Fruit fly (Drosophila melanogaster) whole organism, embryonic: ENCODE data around the gene CG3071.

Experiments
- Antp ChIP-seq: fragments of 200-800 bp; sonication (Bioruptor generic); optimal IDR thresholded peaks from 3 replicates; lab custom pipeline; 2016; ENCODE audit warnings: missing biosample characterization, missing genetic modification characterization
- Bgb ChIP-seq: fragments of 200-800 bp; sonication (Bioruptor generic); IDR thresholded peaks from 2 replicates; pipeline ENCODE4 v1.3.6; 2022; ENCODE audit warnings: missing biosample characterization, missing genetic modification characterization; ENCODE audit not compliant: partially characterized antibody
- Blimp-1 ChIP-seq: fragments of 200-800 bp; sonication (Bioruptor generic); optimal IDR thresholded peaks from 3 replicates; lab custom pipeline; 2018; ENCODE audit warnings: missing biosample characterization, missing genetic modification characterization, mild to moderate bottlenecking, moderate library complexity, missing genetic modification reagents
- CG10959 ChIP-seq: fragments of 200-800 bp; sonication (Bioruptor generic); IDR thresholded peaks from 2 replicates; pipeline ENCODE4 v1.3.6; 2022; ENCODE audit warnings: missing biosample characterization, missing genetic modification characterization
- CG11085 ChIP-seq: fragments of 200-800 bp; sonication (Bioruptor generic); IDR thresholded peaks from 2 replicates; pipeline ENCODE4 v1.3.6; 2022; ENCODE audit warnings: missing biosample characterization, missing genetic modification characterization
- CG12769 ChIP-seq: fragments of 200-800 bp; sonication (Bioruptor generic); optimal IDR thresholded peaks from 2 replicates; lab custom pipeline; 2019; ENCODE audit warnings: missing biosample characterization, mild to moderate bottlenecking, missing genetic modification characterization, moderate library complexity
- CG13123 ChIP-seq: fragments of 200-800 bp; sonication (Bioruptor generic); optimal IDR thresholded peaks from 2 replicates; lab custom pipeline; 2016; ENCODE audit warnings: missing biosample characterization, missing genetic modification characterization
- CG14441 ChIP-seq: fragments of 200-800 bp; sonication (Bioruptor generic); IDR thresholded peaks from 2 replicates; pipeline ENCODE4 v1.3.6; 2022; ENCODE audit warnings: missing biosample characterization, missing genetic modification characterization
- CG14710 ChIP-seq: fragments of 200-800 bp; sonication (Bioruptor generic); optimal IDR thresholded peaks from 3 replicates; lab custom pipeline; 2019; ENCODE audit warnings: missing biosample characterization, mild to moderate bottlenecking, missing genetic modification characterization, moderate library complexity
- CG15073 ChIP-seq: fragments of 200-800 bp; sonication (Bioruptor generic); optimal IDR thresholded peaks from 2 replicates; lab custom pipeline; 2016; ENCODE audit warnings: missing biosample characterization, missing genetic modification characterization
- CG15479 ChIP-seq: fragments of 200-800 bp; sonication (Bioruptor generic); optimal IDR thresholded peaks from 3 replicates; lab custom pipeline; 2019; ENCODE audit warnings: missing biosample characterization, mild to moderate bottlenecking, missing genetic modification characterization, moderate library complexity
- CG16815 ChIP-seq: fragments of 200-800 bp; sonication (Bioruptor generic); optimal IDR thresholded peaks from 3 replicates; lab custom pipeline; 2017; ENCODE audit warnings: missing biosample characterization, mild to moderate bottlenecking, missing genetic modification characterization
- CG16863 ChIP-seq: fragments of 200-800 bp; sonication (Bioruptor generic); optimal IDR thresholded peaks from 3 replicates; lab custom pipeline; 2016; ENCODE audit warnings: missing biosample characterization, missing genetic modification characterization
- CG17802 ChIP-seq: fragments of 200-800 bp; sonication (Bioruptor generic); optimal IDR thresholded peaks from 2 replicates; lab custom pipeline; 2018; ENCODE audit warnings: missing biosample characterization, mild to moderate bottlenecking, missing genetic modification characterization, moderate library complexity
- CG17829 ChIP-seq: fragments of 200-800 bp; optimal IDR thresholded peaks from 2 replicates; lab custom pipeline; 2019; ENCODE audit warnings: missing biosample characterization, mild to moderate bottlenecking, missing genetic modification characterization, moderate library complexity
- CG2116 ChIP-seq: fragments of 200-800 bp; sonication (Bioruptor generic); optimal IDR thresholded peaks from 3 replicates; lab custom pipeline; 2018; ENCODE audit warnings: missing biosample characterization, mild to moderate bottlenecking, missing genetic modification characterization
- CG6175 ChIP-seq: fragments of 200-800 bp; sonication (Bioruptor generic); IDR thresholded peaks from 3 replicates; pipeline ENCODE4 v1.3.6; 2022; ENCODE audit warnings: missing biosample characterization, missing genetic modification characterization
- CG6854 ChIP-seq: fragments of 200-800 bp; sonication (Bioruptor generic); optimal IDR thresholded peaks from 3 replicates; lab custom pipeline; 2017; ENCODE audit warnings: missing biosample characterization, mild to moderate bottlenecking, missing genetic modification characterization
- CG7372 ChIP-seq: fragments of 200-800 bp; sonication (Bioruptor generic); IDR thresholded peaks from 2 replicates; pipeline ENCODE4 v1.3.6; 2022; ENCODE audit warnings: missing biosample characterization, missing genetic modification characterization
- CG7839 ChIP-seq: fragments of 200-800 bp; sonication (Bioruptor generic); optimal IDR thresholded peaks from 3 replicates; lab custom pipeline; 2018; ENCODE audit warnings: missing biosample characterization, mild to moderate bottlenecking, missing genetic modification characterization, moderate library complexity
- CG8478 ChIP-seq: fragments of >200 bp; optimal IDR thresholded peaks from 2 replicates; lab custom pipeline; 2018
- CG9437 ChIP-seq: fragments of 200-800 bp; sonication (Bioruptor generic); optimal IDR thresholded peaks from 2 replicates; lab custom pipeline; 2018; ENCODE audit warnings: missing biosample characterization, mild to moderate bottlenecking, missing genetic modification characterization
- CoRest ChIP-seq: fragments of 200-800 bp; sonication (Bioruptor generic); optimal IDR thresholded peaks from 3 replicates; lab custom pipeline; 2018; ENCODE audit warnings: missing biosample characterization, mild to moderate bottlenecking, missing genetic modification characterization, moderate library complexity
- Dek ChIP-seq: fragments of 200-800 bp; sonication (Bioruptor generic); optimal IDR thresholded peaks from 3 replicates; lab custom pipeline; 2019; ENCODE audit warnings: missing biosample characterization, mild to moderate bottlenecking, missing genetic modification characterization, moderate library complexity
- Dfd ChIP-seq, 2 experiments: fragments of >200 bp; optimal IDR thresholded peaks; 2 replicates each; lab custom pipeline; 2017; ENCODE audit warnings: missing biosample characterization in 2 of 2, missing genetic modification characterization in 2 of 2
- H2.0 ChIP-seq: fragments of 200-800 bp; sonication (Bioruptor generic); IDR thresholded peaks from 2 replicates; pipeline ENCODE4 v1.3.6; 2022; ENCODE audit warnings: missing biosample characterization, missing genetic modification characterization
- HLH54F ChIP-seq: fragments of 200-800 bp; sonication (Bioruptor generic); optimal IDR thresholded peaks from 3 replicates; lab custom pipeline; 2016; ENCODE audit warnings: missing biosample characterization, missing genetic modification characterization
- MESR4 ChIP-seq: fragments of 200-800 bp; sonication (Bioruptor generic); optimal IDR thresholded peaks from 2 replicates; lab custom pipeline; 2018; ENCODE audit warnings: missing biosample characterization, mild to moderate bottlenecking, missing genetic modification characterization, moderate library complexity
- Med ChIP-seq: fragments of 200-800 bp; sonication (Bioruptor generic); peaks from one replicate; lab custom pipeline; 2016; ENCODE audit warnings: missing biosample characterization, missing genetic modification characterization, mild to moderate bottlenecking, inconsistent platforms, moderate library complexity
- NC2α ChIP-seq: fragments of 200-800 bp; sonication (Bioruptor generic); optimal IDR thresholded peaks from 2 replicates; lab custom pipeline; 2016; ENCODE audit warnings: missing biosample characterization, missing genetic modification characterization
- Nf-YB ChIP-seq: fragments of 200-800 bp; sonication (Bioruptor generic); optimal IDR thresholded peaks from 3 replicates; lab custom pipeline; 2019; ENCODE audit warnings: missing biosample characterization, mild to moderate bottlenecking, missing genetic modification characterization, moderate library complexity
- Tbp ChIP-seq: fragments of >200 bp; optimal IDR thresholded peaks from 2 replicates; lab custom pipeline; 2018; ENCODE audit warnings: missing biosample characterization, missing genetic modification characterization
- aop ChIP-seq: fragments of 200-800 bp; sonication (Bioruptor generic); IDR thresholded peaks from 2 replicates; pipeline ENCODE4 v1.3.6; 2022; ENCODE audit warnings: missing biosample characterization, missing genetic modification characterization
- bcd ChIP-seq: fragments of 200-800 bp; sonication (Bioruptor generic); optimal IDR thresholded peaks from 2 replicates; lab custom pipeline; 2017; ENCODE audit warnings: missing biosample characterization, mild to moderate bottlenecking, missing genetic modification characterization
- bowl ChIP-seq: fragments of 200-800 bp; sonication (Bioruptor generic); IDR thresholded peaks from 2 replicates; pipeline ENCODE4 v1.3.6; 2022; ENCODE audit warnings: missing biosample characterization, missing genetic modification characterization
- br ChIP-seq: fragments of >200 bp; optimal IDR thresholded peaks from 2 replicates; lab custom pipeline; 2017
- cas ChIP-seq: fragments of 200-800 bp; sonication (Bioruptor generic); IDR thresholded peaks from 2 replicates; pipeline ENCODE4 v1.3.6; 2022; ENCODE audit warnings: missing biosample characterization, missing genetic modification characterization
- corto ChIP-seq: fragments of 200-800 bp; sonication (Bioruptor generic); optimal IDR thresholded peaks from 2 replicates; lab custom pipeline; 2016; ENCODE audit warnings: missing biosample characterization, mild to moderate bottlenecking, missing genetic modification characterization, moderate library complexity
- danr ChIP-seq: fragments of 200-800 bp; sonication (Bioruptor generic); IDR thresholded peaks from 2 replicates; pipeline ENCODE4 v1.3.6; 2022; ENCODE audit warnings: missing biosample characterization, missing genetic modification characterization
- dmrt11E ChIP-seq: fragments of 200-800 bp; sonication (Bioruptor generic); optimal IDR thresholded peaks from 3 replicates; lab custom pipeline; 2018; ENCODE audit warnings: missing biosample characterization, mild to moderate bottlenecking, missing genetic modification characterization, moderate library complexity
- gce ChIP-seq: fragments of 200-800 bp; sonication (Bioruptor generic); IDR thresholded peaks from 3 replicates; pipeline ENCODE4 v1.3.6; 2022; ENCODE audit warnings: missing biosample characterization, missing genetic modification characterization
- grn ChIP-seq: fragments of 200-800 bp; sonication (Bioruptor generic); optimal IDR thresholded peaks from 3 replicates; lab custom pipeline; 2017; ENCODE audit warnings: missing biosample characterization, missing genetic modification characterization
- nau ChIP-seq: fragments of 200-800 bp; sonication (Bioruptor generic); optimal IDR thresholded peaks from 3 replicates; lab custom pipeline; 2017; ENCODE audit warnings: missing biosample characterization, mild to moderate bottlenecking, missing genetic modification characterization, missing genetic modification reagents
- nom ChIP-seq: fragments of 200-800 bp; sonication (Bioruptor generic); optimal IDR thresholded peaks from 2 replicates; lab custom pipeline; 2017; ENCODE audit warnings: missing biosample characterization, missing genetic modification characterization, mild to moderate bottlenecking, moderate library complexity, missing genetic modification reagents
- oc ChIP-seq: fragments of 200-800 bp; sonication (Bioruptor generic); optimal IDR thresholded peaks from 2 replicates; lab custom pipeline; 2018; ENCODE audit warnings: missing biosample characterization, mild to moderate bottlenecking, missing genetic modification characterization, moderate library complexity
- p53 ChIP-seq: fragments of 200-800 bp; sonication (Bioruptor generic); optimal IDR thresholded peaks from 2 replicates; lab custom pipeline; 2016; ENCODE audit warnings: missing biosample characterization, missing genetic modification characterization
- pum ChIP-seq: fragments of 200-800 bp; sonication (Bioruptor generic); optimal IDR thresholded peaks from 2 replicates; lab custom pipeline; 2016; ENCODE audit warnings: missing biosample characterization, missing genetic modification characterization
- trem ChIP-seq: fragments of 200-800 bp; optimal IDR thresholded peaks from 3 replicates; lab custom pipeline; 2019; ENCODE audit warnings: missing biosample characterization, mild to moderate bottlenecking, missing genetic modification characterization, moderate library complexity
- vvl ChIP-seq: fragments of 200-800 bp; sonication (Bioruptor generic); IDR thresholded peaks from 2 replicates; pipeline ENCODE4 v1.3.6; 2022; ENCODE audit warnings: missing biosample characterization, missing genetic modification characterization

Gene CG3071

DNA sequence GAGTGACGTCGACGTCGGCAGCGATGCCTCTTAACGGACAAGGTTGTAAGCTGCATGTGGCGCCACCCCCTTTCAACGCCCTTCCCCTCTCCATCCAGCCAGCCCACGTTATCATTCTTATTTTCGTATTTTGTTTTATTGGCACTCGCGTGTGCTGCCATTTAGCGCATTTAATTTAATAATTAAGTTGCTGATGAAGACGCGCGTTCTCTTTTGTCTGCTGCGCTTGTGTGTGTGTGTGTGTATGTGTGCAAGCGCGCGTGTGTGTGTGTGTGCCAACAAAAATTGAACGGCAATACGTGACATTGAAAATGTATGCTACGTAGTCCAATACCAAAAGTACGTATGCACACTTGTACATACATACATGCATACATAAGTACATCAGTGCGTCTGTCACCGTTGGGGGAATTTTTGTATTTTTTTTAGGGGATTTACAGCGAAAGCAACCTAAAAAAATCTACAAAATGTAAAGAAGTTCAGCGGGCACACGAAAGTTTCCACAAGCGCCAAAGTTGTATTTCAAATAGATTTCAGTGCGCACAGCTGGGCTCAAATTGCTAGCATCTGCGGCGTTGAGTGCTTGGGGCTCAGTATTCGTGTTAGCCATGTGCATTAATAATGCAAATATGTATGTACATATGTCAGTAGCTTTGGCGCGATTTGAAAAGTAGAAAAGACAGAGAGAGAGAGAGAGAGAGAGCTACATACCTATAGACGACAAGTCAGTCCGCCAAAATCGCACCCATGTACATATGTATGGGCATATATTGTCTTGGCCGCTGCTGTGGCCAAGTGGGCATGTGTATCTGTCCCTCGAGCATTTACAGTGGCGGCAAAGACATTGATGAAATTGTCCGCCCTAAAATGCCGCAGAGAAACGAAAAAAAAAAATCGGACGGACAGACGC is 39.2 kb downstream of the CG3071 start (continued):
- TF ChIP-seq vvl (peak; percentile 91), gce (0 out of 3 replicates have a peak, but pooled peaks have one; percentile 73), CG16863 (peak; percentile 80), CG7839 (tag; lab: Kevin White, UChicago) (peak; percentile 91), nom (GFP tag; lab: Kevin White, UChicago) (peak; percentile 3), Blimp-1 (peak; percentile 81), CG2116 (GFP tag; lab: Kevin White, UChicago) (peak; percentile 49), Med (GFP tag; lab: Kevin White, UChicago) (peak; percentile 98), HLH54F (GFP tag; lab: Kevin White, UChicago) (peak; percentile 81), Dfd (GFP tag; optimal IDR thresholded peaks at IDR 0.05; lab: Kevin White, UChicago) (no peak), MESR4 (GFP tag; lab: Kevin White, UChicago) (peak; percentile 11), CG17802 (tag; lab: Kevin White, UChicago) (peak; percentile 66), p53 (peak; percentile 56), Dek (tag; lab: Kevin White, UChicago) (peak; percentile 57), br (no peak), bcd (GFP tag; lab: Kevin White, UChicago) (peak; percentile 86), Tbp (GFP tag; lab: Kevin White, UChicago) (no peak), CG14710 (tag; lab: Kevin White, UChicago) (peak; percentile 74), CG15073 (GFP tag; lab: Kevin White, UChicago) (peak; percentile 91), Antp (GFP tag; lab: Kevin White, UChicago) (peak; percentile 89), CG13123 (GFP tag; lab: Kevin White, UChicago) (peak; percentile 44), danr (GFP tag; lab: Robert Waterston, UW) (peak; percentile 82), CG15479 (no peak), CG16815 (GFP tag; lab: Kevin White, UChicago) (peak; percentile 75), Nf-YB (GFP tag; lab: Kevin White, UChicago) (peak; percentile 49), nau (GFP tag; lab: Kevin White, UChicago) (peak; percentile 71), CG11085 (peak; percentile 53; the same call in 1 of the 2 replicates), corto (GFP tag; lab: Kevin White, UChicago) (no peak), CG14441 (GFP tag; lab: Robert Waterston, UW) (peak; percentile 87), CG6854 (GFP tag; lab: Kevin White, UChicago) (peak; percentile 69), H2.0 (peak; percentile 77), CG6175 (GFP tag; lab: Robert Waterston, UW) (peak; percentile 23; the same call in 1 of the 3 replicates), oc (tag; lab: Kevin White, UChicago) (peak; percentile 76), cas (GFP tag; lab: Robert Waterston, UW) (no peak), CG12769 (peak; percentile 81), CG17829 (tag; lab: Kevin White, UChicago) (peak; percentile 84), pum (GFP tag; lab: Kevin White, UChicago) (peak; percentile 76), trem (tag; lab: Kevin White, UChicago) (peak; percentile 57), CG7372 (GFP tag; lab: Robert Waterston, UW) (peak; percentile 75), CG8478 (lab: Kevin White, UChicago) (no peak), dmrt11E (tag; lab: Kevin White, UChicago) (peak; percentile 77), grn (GFP tag; lab: Kevin White, UChicago) (no peak), CG9437 (GFP tag; lab: Kevin White, UChicago) (peak; percentile 79), bowl (peak; percentile 54; the same call in 1 of the 2 replicates), Bgb (GFP tag; lab: Robert Waterston, UW) (no peak), CG10959 (GFP tag; lab: Robert Waterston, UW) (peak; percentile 60), CoRest (peak; percentile 84), aop (GFP tag; lab: Robert Waterston, UW) (no peak), NC2α (GFP tag; lab: Kevin White, UChicago) (peak; percentile 62)
